Fruit fly (Drosophila melanogaster): ENCODE data around the gene Pdf.

dm6 chr3R:26500355-26500754 lies 44.4 kb upstream of the Pdf start:
- TF ChIP-seq pan (optimal IDR thresholded peaks at IDR 0.05) (no peak), pan (GFP tag; optimal IDR thresholded peaks at IDR 0.05 in 1 of 2, IDR thresholded peaks at IDR 0.05 in 1 of 2) (no peak), ab (GFP tag; optimal IDR thresholded peaks at IDR 0.05) (no peak)

Data from whole organism, embryonic.